Fruit fly (Drosophila melanogaster) whole organism, adult: ENCODE measurements around the gene SoYb.

Experiments
- CG11617 ChIP-seq: fragments of 200-800 bp; sonication (Bioruptor generic); optimal IDR thresholded peaks from 2 replicates; lab custom pipeline; 2017; ENCODE audit warnings: mild to moderate bottlenecking, missing biosample characterization, missing genetic modification reagents, missing genetic modification characterization
- CG12768 ChIP-seq: fragments of 200-800 bp; sonication (Bioruptor generic); optimal IDR thresholded peaks from 2 replicates; lab custom pipeline; 2017; ENCODE audit warnings: missing biosample characterization, missing genetic modification characterization, mild to moderate bottlenecking, moderate library complexity, missing genetic modification reagents
- CG14711 ChIP-seq: fragments of 200-800 bp; sonication (Bioruptor generic); optimal IDR thresholded peaks from 2 replicates; lab custom pipeline; 2018; ENCODE audit warnings: missing biosample characterization, mild to moderate bottlenecking, missing genetic modification characterization, moderate library complexity
- CG1620 ChIP-seq: fragments of 200-800 bp; sonication (Bioruptor generic); optimal IDR thresholded peaks from 2 replicates; lab custom pipeline; 2016; ENCODE audit warnings: missing biosample characterization, missing genetic modification characterization
- CG33017 ChIP-seq: fragments of 200-800 bp; sonication (Bioruptor generic); optimal IDR thresholded peaks from 2 replicates; lab custom pipeline; 2018; ENCODE audit warnings: missing biosample characterization, mild to moderate bottlenecking, missing genetic modification characterization, moderate library complexity
- CG5204 ChIP-seq: fragments of 200-800 bp; sonication (Bioruptor generic); optimal IDR thresholded peaks from 2 replicates; lab custom pipeline; 2016; ENCODE audit warnings: missing biosample characterization, missing genetic modification characterization
- CG7045 ChIP-seq: fragments of 200-800 bp; sonication (Bioruptor generic); optimal IDR thresholded peaks from 2 replicates; lab custom pipeline; 2017; ENCODE audit warnings: missing biosample characterization, mild to moderate bottlenecking, missing genetic modification characterization
- CG7101 ChIP-seq: fragments of 200-800 bp; sonication (Bioruptor generic); optimal IDR thresholded peaks from 2 replicates; lab custom pipeline; 2018; ENCODE audit warnings: missing biosample characterization, mild to moderate bottlenecking, missing genetic modification characterization, moderate library complexity
- Clk ChIP-seq: fragments of 200-800 bp; sonication (Bioruptor generic); optimal IDR thresholded peaks from 2 replicates; lab custom pipeline; 2017; ENCODE audit warnings: missing biosample characterization, missing genetic modification characterization
- Crg-1 ChIP-seq: fragments of 200-800 bp; sonication (Bioruptor generic); optimal IDR thresholded peaks from 2 replicates; lab custom pipeline; 2016; ENCODE audit warnings: missing biosample characterization, missing genetic modification characterization
- Hr96 ChIP-seq: fragments of 200-800 bp; sonication (Bioruptor generic); optimal IDR thresholded peaks from 2 replicates; lab custom pipeline; 2016; ENCODE audit warnings: missing biosample characterization, missing genetic modification characterization
- Mnt ChIP-seq: fragments of 200-800 bp; sonication (Bioruptor generic); optimal IDR thresholded peaks from 2 replicates; lab custom pipeline; 2016; ENCODE audit warnings: missing biosample characterization, mild to moderate bottlenecking, missing genetic modification characterization
- bab1 ChIP-seq: fragments of 200-800 bp; sonication (Bioruptor generic); optimal IDR thresholded peaks from 3 replicates; lab custom pipeline; 2019; ENCODE audit warnings: missing biosample characterization, mild to moderate bottlenecking, missing genetic modification characterization, moderate library complexity
- cic ChIP-seq: fragments of 200-800 bp; sonication (Bioruptor generic); optimal IDR thresholded peaks from 2 replicates; lab custom pipeline; 2017; ENCODE audit warnings: missing biosample characterization, mild to moderate bottlenecking, missing genetic modification characterization, moderate library complexity
- cnc ChIP-seq, 2 experiments: fragments of >200 bp; optimal IDR thresholded peaks; 2 replicates each; lab custom pipeline; 2017
- kay ChIP-seq: fragments of 200-800 bp; sonication (Bioruptor generic); peaks from one replicate; lab custom pipeline; 2016; ENCODE audit warnings: missing biosample characterization, missing genetic modification characterization, borderline replicate concordance
- ovo ChIP-seq: fragments of 200-800 bp; sonication (Bioruptor generic); optimal IDR thresholded peaks from 2 replicates; lab custom pipeline; 2016; ENCODE audit warnings: missing biosample characterization, missing genetic modification characterization
- pad ChIP-seq: fragments of 200-800 bp; sonication (Bioruptor generic); optimal IDR thresholded peaks from 3 replicates; lab custom pipeline; 2017; ENCODE audit warnings: missing biosample characterization, missing genetic modification characterization, mild to moderate bottlenecking, moderate library complexity, missing genetic modification reagents
- tj ChIP-seq: fragments of 200-800 bp; sonication (Bioruptor generic); optimal IDR thresholded peaks from 3 replicates; lab custom pipeline; 2017; ENCODE audit warnings: missing biosample characterization, mild to moderate bottlenecking, missing genetic modification characterization, moderate library complexity
- toe ChIP-seq: fragments of 200-800 bp; sonication (Bioruptor generic); optimal IDR thresholded peaks from 2 replicates; lab custom pipeline; 2016; ENCODE audit warnings: missing biosample characterization, missing genetic modification characterization

SoYb gene

DNA sequence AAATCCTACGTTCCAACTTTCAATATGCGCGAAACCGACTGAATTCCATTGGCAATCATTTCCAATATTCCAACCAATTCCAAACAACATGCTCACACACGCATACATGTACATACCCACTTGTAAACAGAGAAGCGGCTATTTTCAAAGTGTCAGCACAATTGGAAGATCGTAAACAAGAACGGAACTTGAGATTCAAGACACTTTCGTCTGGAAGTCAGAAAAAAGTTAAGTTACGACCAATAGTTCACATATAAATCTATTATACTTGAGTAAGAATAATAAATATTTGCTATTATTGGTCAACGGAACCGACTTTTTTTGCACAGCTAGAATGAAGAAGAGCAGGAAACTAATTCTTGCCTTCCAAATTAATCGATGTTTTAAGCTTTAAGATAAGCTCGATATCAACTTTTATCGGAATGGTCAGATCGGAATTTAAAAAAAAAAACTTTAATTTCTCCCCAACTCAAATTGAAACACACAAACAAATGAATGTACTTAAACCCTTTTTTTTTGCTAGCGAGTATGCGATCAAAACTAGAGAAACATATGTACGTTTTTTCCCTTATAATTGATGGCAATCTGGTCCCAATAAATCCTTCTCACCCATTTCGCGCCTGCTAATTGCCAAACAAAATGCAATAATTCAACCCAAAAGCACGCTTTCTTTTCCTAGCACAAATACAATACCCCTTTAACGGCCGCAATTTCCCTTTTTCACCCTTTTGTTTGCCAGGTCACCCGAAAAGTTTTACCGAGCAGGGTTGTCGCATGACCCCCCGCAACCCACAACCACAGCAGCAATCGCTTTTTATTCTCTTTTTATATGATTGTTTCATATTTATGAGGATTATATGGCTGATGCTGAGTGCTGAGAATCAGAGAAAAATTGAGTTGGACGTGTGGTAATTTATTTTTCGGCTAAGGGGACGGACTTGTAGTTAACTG is at the start of gene SoYb, which contains the start of gene CG31875:
Gene SoYb (minus strand): TSS at position 329 of the 951 bp plus-strand sequence.
Gene CG31875 (minus strand): TSS at position 329 of the 951 bp plus-strand sequence.
- TF ChIP-seq CG11617 (GFP tag; lab: Kevin White, UChicago) (no peak), Clk (no peak), CG7101 (tag; lab: Kevin White, UChicago) (no peak), CG7045 (GFP tag; lab: Kevin White, UChicago) (no peak), cic (GFP tag; lab: Kevin White, UChicago) (no peak), cnc (optimal IDR thresholded peaks at IDR 0.05; lab: Kevin White, UChicago) (no peak), tj (peak; percentile 94), ovo (GFP tag; lab: Kevin White, UChicago) (no peak), CG5204 (GFP tag; lab: Kevin White, UChicago) (no peak), Mnt (no peak), toe (no peak), CG14711 (tag; lab: Kevin White, UChicago) (peak; percentile 58), Hr96 (GFP tag; lab: Kevin White, UChicago) (no peak), CG12768 (GFP tag; lab: Kevin White, UChicago) (no peak), bab1 (GFP tag; lab: Kevin White, UChicago) (peak; percentile 64), pad (GFP tag; lab: Kevin White, UChicago) (no peak), CG33017 (tag; lab: Kevin White, UChicago) (no peak), Crg-1 (GFP tag; lab: Kevin White, UChicago) (no peak), CG1620 (GFP tag; lab: Kevin White, UChicago) (no peak), kay (GFP tag; lab: Kevin White, UChicago) (peak; percentile 5)

DNA sequence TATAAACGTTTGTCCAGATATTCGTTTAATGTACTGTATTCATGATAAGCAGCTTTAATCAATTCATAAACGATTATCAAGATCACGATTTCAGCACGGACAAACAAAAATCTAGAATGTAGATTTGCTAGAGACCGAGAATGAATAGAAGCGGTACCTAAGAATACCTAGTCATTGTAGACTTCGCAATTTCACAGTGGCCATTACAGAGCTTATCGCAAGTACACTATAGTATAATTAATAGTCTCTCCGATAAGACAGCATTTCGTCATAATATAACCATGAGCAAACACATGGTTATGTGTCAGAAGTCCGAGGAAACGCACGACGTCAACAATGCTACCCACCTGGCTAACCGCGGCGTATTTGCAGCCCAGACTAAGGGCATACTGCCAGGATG is 46.7 kb upstream of the SoYb start, which contains the start of gene CG33301:
Gene CG33301 (plus strand): TSS at position 301 of the 400 bp plus-strand sequence.
- peak; percentile 16 for TF ChIP-seq cic (GFP tag; lab: Kevin White, UChicago)
- no peak for TF ChIP-seq tj
- no peak for TF ChIP-seq Hr96 (GFP tag; lab: Kevin White, UChicago)
- TF ChIP-seq bab1 (GFP tag; lab: Kevin White, UChicago) = no peak
- TF ChIP-seq cnc (optimal IDR thresholded peaks at IDR 0.05; lab: Kevin White, UChicago) = no peak
- no peak for TF ChIP-seq Clk
- TF ChIP-seq CG12768 (GFP tag; lab: Kevin White, UChicago) = no peak
- TF ChIP-seq pad (GFP tag; lab: Kevin White, UChicago) = no peak
- TF ChIP-seq Crg-1 (GFP tag; lab: Kevin White, UChicago) = no peak
- TF ChIP-seq CG14711 (tag; lab: Kevin White, UChicago) = no peak
- no peak for TF ChIP-seq ovo (GFP tag; lab: Kevin White, UChicago)
- TF ChIP-seq CG7045 (GFP tag; lab: Kevin White, UChicago) = no peak
- TF ChIP-seq toe = no peak
- TF ChIP-seq CG11617 (GFP tag; lab: Kevin White, UChicago) = no peak
- TF ChIP-seq kay (GFP tag; lab: Kevin White, UChicago) = peak; percentile 66
- no peak for TF ChIP-seq CG1620 (GFP tag; lab: Kevin White, UChicago)
- peak; percentile 15 for TF ChIP-seq CG33017 (tag; lab: Kevin White, UChicago)
- TF ChIP-seq Mnt = no peak
- no peak for TF ChIP-seq CG5204 (GFP tag; lab: Kevin White, UChicago)
- TF ChIP-seq CG7101 (tag; lab: Kevin White, UChicago) = no peak

DNA sequence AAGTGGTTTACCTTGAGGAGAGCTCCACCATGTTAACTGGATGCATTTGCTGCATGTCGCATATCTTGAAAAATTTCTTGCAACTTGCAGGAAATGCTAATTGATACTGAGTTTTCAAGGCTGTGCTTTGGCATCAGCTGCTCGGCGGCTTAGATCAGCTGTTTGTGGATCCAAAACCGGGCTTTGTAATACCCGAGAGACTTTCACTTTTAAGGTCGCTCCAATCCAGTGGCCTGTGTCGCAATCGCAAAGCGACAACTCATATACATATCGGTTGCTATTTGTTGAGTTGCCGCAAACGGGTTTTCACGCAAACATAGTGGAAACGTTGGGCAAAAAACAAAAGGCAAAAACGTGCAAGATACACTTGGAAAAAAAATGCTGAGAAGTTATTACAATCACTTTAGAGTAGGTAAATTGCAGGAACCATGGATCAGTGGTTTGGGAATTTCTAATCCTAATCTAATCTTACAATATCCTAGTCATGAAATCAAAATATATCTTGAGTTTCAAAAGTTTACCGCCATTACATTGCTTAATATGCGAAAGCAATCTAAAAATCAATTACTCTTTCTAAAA is 33.3 kb upstream of the SoYb start:
- TF ChIP-seq pad (GFP tag; lab: Kevin White, UChicago) = no peak
- TF ChIP-seq CG1620 (GFP tag; lab: Kevin White, UChicago) = no peak
- no peak for TF ChIP-seq CG7101 (tag; lab: Kevin White, UChicago)
- no peak for TF ChIP-seq kay (GFP tag; lab: Kevin White, UChicago)
- no peak for TF ChIP-seq CG14711 (tag; lab: Kevin White, UChicago)
- no peak for TF ChIP-seq Mnt
- TF ChIP-seq Clk = no peak
- TF ChIP-seq tj = no peak
- TF ChIP-seq CG33017 (tag; lab: Kevin White, UChicago) = no peak
- TF ChIP-seq cic (GFP tag; lab: Kevin White, UChicago) = no peak
- no peak for TF ChIP-seq toe
- no peak for TF ChIP-seq Crg-1 (GFP tag; lab: Kevin White, UChicago)
- no peak for TF ChIP-seq CG5204 (GFP tag; lab: Kevin White, UChicago)

DNA sequence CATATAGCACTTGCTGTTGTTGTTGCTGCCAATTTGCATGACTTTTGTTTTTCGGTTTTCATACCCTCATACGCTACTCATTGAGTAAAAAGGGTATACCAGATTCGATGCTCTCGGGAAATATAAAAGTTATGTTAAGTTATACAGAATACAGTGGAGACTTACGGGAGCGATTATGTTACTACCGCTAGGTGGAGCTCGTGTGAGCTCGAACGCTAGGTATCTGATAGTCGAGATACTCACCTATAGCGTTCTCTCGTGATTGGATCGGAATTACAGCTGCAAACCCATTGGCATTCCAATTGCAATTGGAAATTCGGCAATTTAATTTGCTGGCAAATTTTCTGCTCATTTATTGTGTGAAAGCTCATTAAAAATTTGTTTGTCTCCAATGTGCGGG is 30.9 kb upstream of the SoYb start:
- TF ChIP-seq Clk (no peak), Hr96 (GFP tag; lab: Kevin White, UChicago) (no peak), CG1620 (GFP tag; lab: Kevin White, UChicago) (no peak), pad (GFP tag; lab: Kevin White, UChicago) (no peak), tj (no peak), CG12768 (GFP tag; lab: Kevin White, UChicago) (no peak)

DNA sequence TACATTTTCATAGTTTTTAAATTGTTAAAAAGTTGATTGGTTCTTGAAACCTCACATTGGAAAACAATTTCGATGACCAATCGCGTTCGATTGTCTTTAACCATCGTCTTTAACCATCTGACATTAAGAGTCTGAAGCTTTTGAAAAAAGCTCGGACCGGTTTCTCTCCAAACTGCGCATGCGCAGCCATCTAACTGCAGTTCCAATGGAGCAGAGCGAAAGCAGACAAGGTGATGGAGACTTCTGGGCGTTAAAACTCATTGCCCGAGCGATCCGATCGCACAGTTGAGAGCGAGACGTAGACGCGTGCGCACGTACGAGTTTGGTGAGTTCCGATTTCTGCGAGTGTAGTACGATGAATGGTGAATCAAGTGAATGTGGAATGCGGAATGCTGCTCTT is 29.9 kb upstream of the SoYb start, which contains the start of gene obst-B:
Gene obst-B (plus strand): TSS at position 276 of the 400 bp plus-strand sequence.
- TF ChIP-seq pad (GFP tag; lab: Kevin White, UChicago) = no peak
- no peak for TF ChIP-seq tj
- TF ChIP-seq CG11617 (GFP tag; lab: Kevin White, UChicago) = no peak
- TF ChIP-seq CG7045 (GFP tag; lab: Kevin White, UChicago) = no peak
- no peak for TF ChIP-seq CG7101 (tag; lab: Kevin White, UChicago)
- no peak for TF ChIP-seq cnc (optimal IDR thresholded peaks at IDR 0.05; lab: Kevin White, UChicago)
- TF ChIP-seq Crg-1 (GFP tag; lab: Kevin White, UChicago) = no peak
- TF ChIP-seq Mnt = no peak
- TF ChIP-seq kay (GFP tag; lab: Kevin White, UChicago) = no peak
- TF ChIP-seq CG14711 (tag; lab: Kevin White, UChicago) = no peak
- no peak for TF ChIP-seq CG33017 (tag; lab: Kevin White, UChicago)
- no peak for TF ChIP-seq Hr96 (GFP tag; lab: Kevin White, UChicago)
- no peak for TF ChIP-seq toe
- TF ChIP-seq CG12768 (GFP tag; lab: Kevin White, UChicago) = no peak
- TF ChIP-seq ovo (GFP tag; lab: Kevin White, UChicago) = no peak
- no peak for TF ChIP-seq cic (GFP tag; lab: Kevin White, UChicago)
- no peak for TF ChIP-seq Clk
- no peak for TF ChIP-seq bab1 (GFP tag; lab: Kevin White, UChicago)
- no peak for TF ChIP-seq CG1620 (GFP tag; lab: Kevin White, UChicago)
